Fruit fly (Drosophila melanogaster): ENCODE measurements around the gene CG1578.

Gene CG1578

DNA sequence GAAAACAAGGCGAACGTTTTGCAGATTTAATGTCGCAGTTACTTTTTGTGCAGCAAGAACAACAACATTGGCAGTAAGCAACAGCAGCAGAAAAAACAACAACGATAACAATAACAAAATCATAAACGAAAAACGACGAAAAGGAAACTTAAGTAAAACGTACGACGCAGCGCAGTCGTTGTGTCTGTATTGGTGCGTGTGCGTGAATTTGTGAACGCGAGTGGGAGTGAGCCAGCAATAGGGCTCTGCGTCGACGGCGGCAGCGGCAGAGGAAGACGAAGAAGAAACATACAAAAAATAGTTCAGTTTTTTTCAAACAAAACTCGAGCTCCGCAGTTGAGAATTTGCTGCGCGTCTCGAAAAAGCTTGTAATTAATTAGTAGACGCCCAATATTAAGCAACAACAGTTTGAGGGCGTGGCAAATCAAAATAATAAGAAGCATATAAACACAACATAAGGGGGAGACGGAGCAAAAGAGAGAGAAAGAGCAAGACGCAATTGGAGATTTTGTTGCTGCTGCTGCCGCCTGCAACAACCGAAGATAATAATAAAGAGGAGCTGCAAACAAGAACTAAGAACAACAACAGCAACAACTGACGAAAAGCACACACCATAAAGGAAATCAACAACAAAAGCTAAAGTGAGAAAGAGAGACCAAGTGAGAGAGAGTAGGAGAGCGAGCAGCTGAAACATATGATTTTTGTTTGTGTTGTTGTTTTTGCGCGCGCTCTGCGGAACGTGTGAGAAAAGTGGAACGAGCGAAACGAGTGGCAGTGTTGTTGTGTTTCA, 1.0 kb upstream of the CG1578 start (continued):
- TF ChIP-seq Ets97D (GFP tag; optimal IDR thresholded peaks at IDR 0.05), result no peak
- TF ChIP-seq yki (optimal IDR thresholded peaks at IDR 0.05), result peak; percentile 10
- TF ChIP-seq lab (GFP tag; optimal IDR thresholded peaks at IDR 0.05), result peak; percentile 28
- TF ChIP-seq CG12155 (GFP tag; optimal IDR thresholded peaks at IDR 0.05), result no peak
- TF ChIP-seq D (optimal IDR thresholded peaks at IDR 0.05), result no peak
- no peak for TF ChIP-seq D (GFP tag; optimal IDR thresholded peaks at IDR 0.05)
- peak; percentile 48 for TF ChIP-seq CG34376 (GFP tag; optimal IDR thresholded peaks at IDR 0.05)
- TF ChIP-seq cas (GFP tag; IDR thresholded peaks at IDR 0.05), result no peak
- no peak for TF ChIP-seq CG1603 (tag; optimal IDR thresholded peaks at IDR 0.05)
- no peak for TF ChIP-seq CG14441 (GFP tag; IDR thresholded peaks at IDR 0.05)
- no peak for TF ChIP-seq Nf-YA (GFP tag; IDR thresholded peaks at IDR 0.05)
- TF ChIP-seq Trl (optimal IDR thresholded peaks at IDR 0.05), result peak; percentile 79 to 91
- peak; percentile 56 for TF ChIP-seq Trl (GFP tag; optimal IDR thresholded peaks at IDR 0.05)
- no peak for TF ChIP-seq ash1 (GFP tag; optimal IDR thresholded peaks at IDR 0.05)
- peak; percentile 13 for TF ChIP-seq nau (GFP tag; optimal IDR thresholded peaks at IDR 0.05)
- no peak for TF ChIP-seq GATAe (GFP tag; conservative IDR thresholded peaks at IDR 0.05)
- no peak for TF ChIP-seq CG18476 (GFP tag; optimal IDR thresholded peaks at IDR 0.05)
- TF ChIP-seq Sox100B (GFP tag; optimal IDR thresholded peaks at IDR 0.05), result no peak
- no peak for TF ChIP-seq CG7372 (GFP tag; IDR thresholded peaks at IDR 0.05)
- 0 out of 2 replicates have a peak, but pooled peaks have one; percentile 16 for TF ChIP-seq CG14014 (GFP tag; IDR thresholded peaks at IDR 0.05)
- no peak for TF ChIP-seq Rx (GFP tag; IDR thresholded peaks at IDR 0.05)
- no peak for TF ChIP-seq inv (GFP tag; IDR thresholded peaks at IDR 0.05; ENCODE audit: partially characterized antibody)
- TF ChIP-seq Hand (GFP tag; optimal IDR thresholded peaks at IDR 0.05), result no peak
- no peak for TF ChIP-seq kay (GFP tag; optimal IDR thresholded peaks at IDR 0.05)
- TF ChIP-seq abd-A (tag; optimal IDR thresholded peaks at IDR 0.05), result no peak
- TF ChIP-seq stc (GFP tag; IDR thresholded peaks at IDR 0.05), result 0 out of 2 replicates have a peak, but pooled peaks have one; percentile 9
- no peak for TF ChIP-seq odd (GFP tag; optimal IDR thresholded peaks at IDR 0.05)
- no peak for TF ChIP-seq CG31388 (GFP tag; optimal IDR thresholded peaks at IDR 0.05)
- TF ChIP-seq CG3163 (GFP tag; optimal IDR thresholded peaks at IDR 0.05), result peak; percentile 35
- no peak for TF ChIP-seq Hsf (GFP tag; optimal IDR thresholded peaks at IDR 0.05)
- peak; percentile 18; the same call in 1 of the 2 replicates for TF ChIP-seq crol (GFP tag; IDR thresholded peaks at IDR 0.05)
- no peak for TF ChIP-seq Chrac-16 (GFP tag; optimal IDR thresholded peaks at IDR 0.05)
- TF ChIP-seq eyg (GFP tag; optimal IDR thresholded peaks at IDR 0.05), result no peak
- no peak for TF ChIP-seq onecut (GFP tag; IDR thresholded peaks at IDR 0.05)
- TF ChIP-seq CG1832 (GFP tag; optimal IDR thresholded peaks at IDR 0.05), result peak; percentile 47
- no peak for TF ChIP-seq prd (optimal IDR thresholded peaks at IDR 0.05)
- no peak for TF ChIP-seq prd (GFP tag; IDR thresholded peaks at IDR 0.05)
- TF ChIP-seq YL-1 (GFP tag; optimal IDR thresholded peaks at IDR 0.05), result no peak
- TF ChIP-seq cato (GFP tag; optimal IDR thresholded peaks at IDR 0.05; ENCODE audit: borderline replicate concordance), result no peak
- peak; percentile 9 for TF ChIP-seq CG12299 (tag; optimal IDR thresholded peaks at IDR 0.05)
- TF ChIP-seq D19B (GFP tag; optimal IDR thresholded peaks at IDR 0.05), result no peak
- TF ChIP-seq cg (GFP tag; optimal IDR thresholded peaks at IDR 0.05), result peak; percentile 74
- TF ChIP-seq HLHmδ (GFP tag; optimal IDR thresholded peaks at IDR 0.05), result peak; percentile 36
- TF ChIP-seq CHES-1-like (GFP tag; optimal IDR thresholded peaks at IDR 0.05), result peak; percentile 60
- TF ChIP-seq Dad (GFP tag; optimal IDR thresholded peaks at IDR 0.05), result no peak
- peak; percentile 40 for TF ChIP-seq CG15479 (GFP tag; optimal IDR thresholded peaks at IDR 0.05)
- TF ChIP-seq sens (GFP tag), result peak; percentile 40
- peak; percentile 61 for TF ChIP-seq pros (GFP tag; optimal IDR thresholded peaks at IDR 0.05)
- TF ChIP-seq ind (GFP tag; optimal IDR thresholded peaks at IDR 0.05), result no peak
- peak; percentile 19 for TF ChIP-seq MESR4 (GFP tag; optimal IDR thresholded peaks at IDR 0.05)
- no peak for TF ChIP-seq CG9215 (GFP tag; IDR thresholded peaks at IDR 0.05)

Data from whole organism, embryonic.